Worm (Caenorhabditis elegans): ENCODE measurements around the gene prmt-1.

prmt-1 gene

ce11 chrV:20269661-20270137, at the start of gene prmt-1, which contains the start of gene cdkr-3:
Gene prmt-1 (minus strand): TSS chrV:20269711.
Gene cdkr-3 (plus strand): TSS chrV:20270107.
- TF ChIP-seq lsy-2 (tag; optimal IDR thresholded peaks at IDR 0.05), result peak; percentile 42 to 82
- no peak for TF ChIP-seq ceh-8 (GFP tag; optimal IDR thresholded peaks at IDR 0.05)
- no peak for TF ChIP-seq nhr-19 (GFP tag; conservative IDR thresholded peaks at IDR 0.05)
- peak; percentile 55 to 79 for TF ChIP-seq lin-35 (GFP tag; optimal IDR thresholded peaks at IDR 0.05)
- no peak for TF ChIP-seq sox-4 (tag; optimal IDR thresholded peaks at IDR 0.05)
- peak in 1 of 6 experiments; percentile 48 for TF ChIP-seq elt-3 (tag; optimal IDR thresholded peaks at IDR 0.05)
- TF ChIP-seq hpl-2 (GFP tag; optimal IDR thresholded peaks at IDR 0.05), result no peak
- no peak for TF ChIP-seq aha-1 (tag; optimal IDR thresholded peaks at IDR 0.05)
- peak; percentile 80 for TF ChIP-seq blmp-1 (tag; optimal IDR thresholded peaks at IDR 0.05)
- peak; percentile 4 for TF ChIP-seq snpc-4 (tag; optimal IDR thresholded peaks at IDR 0.05)
- TF ChIP-seq fos-1 (tag; optimal IDR thresholded peaks at IDR 0.05), result no peak
- TF ChIP-seq C16A3.4 (tag; optimal IDR thresholded peaks at IDR 0.05), result peak; percentile 45
- no peak for TF ChIP-seq ces-1 (GFP tag; optimal IDR thresholded peaks at IDR 0.05)
- TF ChIP-seq skn-1 (tag; optimal IDR thresholded peaks at IDR 0.05), result peak; percentile 59
- no peak for TF ChIP-seq unc-30 (tag; optimal IDR thresholded peaks at IDR 0.05)
- TF ChIP-seq ceh-63 (GFP tag; optimal IDR thresholded peaks at IDR 0.05), result no peak
- peak; percentile 56 for TF ChIP-seq nhr-85 (tag)
- TF ChIP-seq swsn-7 (tag; optimal IDR thresholded peaks at IDR 0.05), result peak; percentile 30
- TF ChIP-seq nhr-28 (tag; optimal IDR thresholded peaks at IDR 0.05), result no peak
- no peak for TF ChIP-seq efl-3 (GFP tag; optimal IDR thresholded peaks at IDR 0.05)
- no peak for TF ChIP-seq lir-3 (tag; optimal IDR thresholded peaks at IDR 0.05; ENCODE audit: poor library complexity)
- peak; percentile 60 for TF ChIP-seq snu-23 (GFP tag; optimal IDR thresholded peaks at IDR 0.05)
- no peak for TF ChIP-seq ets-5 (GFP tag; IDR thresholded peaks at IDR 0.05)
- no peak for TF ChIP-seq grh-1 (GFP tag; IDR thresholded peaks at IDR 0.05)
- TF ChIP-seq ceh-82 (tag; optimal IDR thresholded peaks at IDR 0.05), result peak; percentile 13 to 59 (median 52)
- no peak for TF ChIP-seq egl-13 (tag; optimal IDR thresholded peaks at IDR 0.05)
- peak; percentile 84 for TF ChIP-seq xbp-1 (tag; optimal IDR thresholded peaks at IDR 0.05)
- TF ChIP-seq ceh-90 (tag; optimal IDR thresholded peaks at IDR 0.05), result no peak
- no peak for TF ChIP-seq zag-1 (tag; optimal IDR thresholded peaks at IDR 0.05)
- TF ChIP-seq fkh-10 (GFP tag; optimal IDR thresholded peaks at IDR 0.05), result no peak
- TF ChIP-seq dpl-1 (GFP tag; optimal IDR thresholded peaks at IDR 0.05), result peak; percentile 45 to 74 (median 62)
- no peak for TF ChIP-seq fkh-4 (tag; optimal IDR thresholded peaks at IDR 0.05; ENCODE audit: borderline replicate concordance)
- TF ChIP-seq rnt-1 (tag; optimal IDR thresholded peaks at IDR 0.05), result peak; percentile 77
- peak; percentile 46 for TF ChIP-seq mep-1 (tag; optimal IDR thresholded peaks at IDR 0.05)
- TF ChIP-seq nhr-47 (tag; optimal IDR thresholded peaks at IDR 0.05), result peak; percentile 41
- peak; percentile 35 for TF ChIP-seq unc-130 (tag; optimal IDR thresholded peaks at IDR 0.05)
- no peak for TF ChIP-seq mef-2 (tag; optimal IDR thresholded peaks at IDR 0.05)
- no peak for TF ChIP-seq egl-27 (tag; optimal IDR thresholded peaks at IDR 0.05)
- TF ChIP-seq pqm-1 (tag; optimal IDR thresholded peaks at IDR 0.05), result no peak
- TF ChIP-seq lin-13 (GFP tag; optimal IDR thresholded peaks at IDR 0.05), result peak; percentile 17
- no peak for TF ChIP-seq fkh-8 (tag; optimal IDR thresholded peaks at IDR 0.05)
- TF ChIP-seq alr-1 (tag; optimal IDR thresholded peaks at IDR 0.05; ENCODE audit: borderline replicate concordance), result no peak
- TF ChIP-seq Y116A8C.19 (tag; optimal IDR thresholded peaks at IDR 0.05; ENCODE audit: borderline replicate concordance), result no peak
- no peak for TF ChIP-seq nhr-12 (tag; optimal IDR thresholded peaks at IDR 0.05)
- no peak for TF ChIP-seq nhr-11 (tag; optimal IDR thresholded peaks at IDR 0.05)
- TF ChIP-seq pag-3 (tag; optimal IDR thresholded peaks at IDR 0.05; ENCODE audit: borderline replicate concordance, insufficient read depth), result no peak
- no peak for TF ChIP-seq lin-15B (tag; optimal IDR thresholded peaks at IDR 0.05)
- peak; percentile 55 to 66 for TF ChIP-seq efl-1 (optimal IDR thresholded peaks at IDR 0.05)
- TF ChIP-seq efl-1 (GFP tag; optimal IDR thresholded peaks at IDR 0.05 in 1 of 2), result peak; percentile 62 to 80
- TF ChIP-seq lin-14 (GFP tag; optimal IDR thresholded peaks at IDR 0.05), result no peak
- TF ChIP-seq mab-9 (GFP tag; IDR thresholded peaks at IDR 0.05), result no peak
- no peak for TF ChIP-seq unc-98 (GFP tag; IDR thresholded peaks at IDR 0.05)
- TF ChIP-seq nhr-84 (tag; optimal IDR thresholded peaks at IDR 0.05), result no peak

Data from whole organism, L1 larva.